Fruit fly (Drosophila melanogaster) whole organism, adult: Measurements from ENCODE around the gene CG11226.

Experiments used
- CG12768 ChIP-seq: fragments of 200-800 bp; sonication (Bioruptor generic); optimal IDR thresholded peaks from 2 replicates; lab custom pipeline; 2017; ENCODE audit warnings: missing biosample characterization, missing genetic modification characterization, mild to moderate bottlenecking, moderate library complexity, missing genetic modification reagents
- CG14711 ChIP-seq: fragments of 200-800 bp; sonication (Bioruptor generic); optimal IDR thresholded peaks from 2 replicates; lab custom pipeline; 2018; ENCODE audit warnings: missing biosample characterization, mild to moderate bottlenecking, missing genetic modification characterization, moderate library complexity
- CG1620 ChIP-seq: fragments of 200-800 bp; sonication (Bioruptor generic); optimal IDR thresholded peaks from 2 replicates; lab custom pipeline; 2016; ENCODE audit warnings: missing biosample characterization, missing genetic modification characterization
- CG33017 ChIP-seq: fragments of 200-800 bp; sonication (Bioruptor generic); optimal IDR thresholded peaks from 2 replicates; lab custom pipeline; 2018; ENCODE audit warnings: missing biosample characterization, mild to moderate bottlenecking, missing genetic modification characterization, moderate library complexity
- CG7045 ChIP-seq: fragments of 200-800 bp; sonication (Bioruptor generic); optimal IDR thresholded peaks from 2 replicates; lab custom pipeline; 2017; ENCODE audit warnings: missing biosample characterization, mild to moderate bottlenecking, missing genetic modification characterization
- CG7101 ChIP-seq: fragments of 200-800 bp; sonication (Bioruptor generic); optimal IDR thresholded peaks from 2 replicates; lab custom pipeline; 2018; ENCODE audit warnings: missing biosample characterization, mild to moderate bottlenecking, missing genetic modification characterization, moderate library complexity
- Clk ChIP-seq: fragments of 200-800 bp; sonication (Bioruptor generic); optimal IDR thresholded peaks from 2 replicates; lab custom pipeline; 2017; ENCODE audit warnings: missing biosample characterization, missing genetic modification characterization
- Mnt ChIP-seq: fragments of 200-800 bp; sonication (Bioruptor generic); optimal IDR thresholded peaks from 2 replicates; lab custom pipeline; 2016; ENCODE audit warnings: missing biosample characterization, mild to moderate bottlenecking, missing genetic modification characterization
- ovo ChIP-seq: fragments of 200-800 bp; sonication (Bioruptor generic); optimal IDR thresholded peaks from 2 replicates; lab custom pipeline; 2016; ENCODE audit warnings: missing biosample characterization, missing genetic modification characterization
- pad ChIP-seq: fragments of 200-800 bp; sonication (Bioruptor generic); optimal IDR thresholded peaks from 3 replicates; lab custom pipeline; 2017; ENCODE audit warnings: missing biosample characterization, missing genetic modification characterization, mild to moderate bottlenecking, moderate library complexity, missing genetic modification reagents
- toe ChIP-seq: fragments of 200-800 bp; sonication (Bioruptor generic); optimal IDR thresholded peaks from 2 replicates; lab custom pipeline; 2016; ENCODE audit warnings: missing biosample characterization, missing genetic modification characterization

Gene CG11226

dm6 chr3L:22887677-22888076 is 50.8 kb downstream of the CG11226 start:
- TF ChIP-seq Mnt (GFP tag; lab: Kevin White, UChicago) (no peak), toe (GFP tag; lab: Kevin White, UChicago) (no peak), ovo (GFP tag; lab: Kevin White, UChicago) (no peak), CG7045 (no peak), Clk (GFP tag; lab: Kevin White, UChicago) (no peak), pad (GFP tag; lab: Kevin White, UChicago) (no peak), CG7101 (tag; lab: Kevin White, UChicago) (no peak), CG1620 (no peak), CG33017 (tag; lab: Kevin White, UChicago) (no peak), CG14711 (tag; lab: Kevin White, UChicago) (no peak), CG12768 (no peak)
